Fruit fly (Drosophila melanogaster) whole organism, adult: ENCODE data around the gene Ggamma30A.
A peak's percentile ranks its signal among the peaks of the same experiment; 100 is the strongest.

Source experiments
- CG11617 ChIP-seq: fragments of 200-800 bp; sonication (Bioruptor generic); optimal IDR thresholded peaks from 2 replicates; lab custom pipeline; 2017; ENCODE audit warnings: mild to moderate bottlenecking, missing biosample characterization, missing genetic modification reagents, missing genetic modification characterization
- CG12768 ChIP-seq: fragments of 200-800 bp; sonication (Bioruptor generic); optimal IDR thresholded peaks from 2 replicates; lab custom pipeline; 2017; ENCODE audit warnings: missing biosample characterization, missing genetic modification characterization, mild to moderate bottlenecking, moderate library complexity, missing genetic modification reagents
- CG14711 ChIP-seq: fragments of 200-800 bp; sonication (Bioruptor generic); optimal IDR thresholded peaks from 2 replicates; lab custom pipeline; 2018; ENCODE audit warnings: missing biosample characterization, mild to moderate bottlenecking, missing genetic modification characterization, moderate library complexity
- CG1620 ChIP-seq: fragments of 200-800 bp; sonication (Bioruptor generic); optimal IDR thresholded peaks from 2 replicates; lab custom pipeline; 2016; ENCODE audit warnings: missing biosample characterization, missing genetic modification characterization
- CG5204 ChIP-seq: fragments of 200-800 bp; sonication (Bioruptor generic); optimal IDR thresholded peaks from 2 replicates; lab custom pipeline; 2016; ENCODE audit warnings: missing biosample characterization, missing genetic modification characterization
- CG7045 ChIP-seq: fragments of 200-800 bp; sonication (Bioruptor generic); optimal IDR thresholded peaks from 2 replicates; lab custom pipeline; 2017; ENCODE audit warnings: missing biosample characterization, mild to moderate bottlenecking, missing genetic modification characterization
- CG7101 ChIP-seq: fragments of 200-800 bp; sonication (Bioruptor generic); optimal IDR thresholded peaks from 2 replicates; lab custom pipeline; 2018; ENCODE audit warnings: missing biosample characterization, mild to moderate bottlenecking, missing genetic modification characterization, moderate library complexity
- Clk ChIP-seq: fragments of 200-800 bp; sonication (Bioruptor generic); optimal IDR thresholded peaks from 2 replicates; lab custom pipeline; 2017; ENCODE audit warnings: missing biosample characterization, missing genetic modification characterization
- Crg-1 ChIP-seq: fragments of 200-800 bp; sonication (Bioruptor generic); optimal IDR thresholded peaks from 2 replicates; lab custom pipeline; 2016; ENCODE audit warnings: missing biosample characterization, missing genetic modification characterization
- Hr96 ChIP-seq: fragments of 200-800 bp; sonication (Bioruptor generic); optimal IDR thresholded peaks from 2 replicates; lab custom pipeline; 2016; ENCODE audit warnings: missing biosample characterization, missing genetic modification characterization
- Mnt ChIP-seq: fragments of 200-800 bp; sonication (Bioruptor generic); optimal IDR thresholded peaks from 2 replicates; lab custom pipeline; 2016; ENCODE audit warnings: missing biosample characterization, mild to moderate bottlenecking, missing genetic modification characterization
- bab1 ChIP-seq: fragments of 200-800 bp; sonication (Bioruptor generic); optimal IDR thresholded peaks from 3 replicates; lab custom pipeline; 2019; ENCODE audit warnings: missing biosample characterization, mild to moderate bottlenecking, missing genetic modification characterization, moderate library complexity
- cic ChIP-seq: fragments of 200-800 bp; sonication (Bioruptor generic); optimal IDR thresholded peaks from 2 replicates; lab custom pipeline; 2017; ENCODE audit warnings: missing biosample characterization, mild to moderate bottlenecking, missing genetic modification characterization, moderate library complexity
- cnc ChIP-seq, 2 experiments: fragments of >200 bp; optimal IDR thresholded peaks; 2 replicates each; lab custom pipeline; 2017
- kay ChIP-seq: fragments of 200-800 bp; sonication (Bioruptor generic); peaks from one replicate; lab custom pipeline; 2016; ENCODE audit warnings: missing biosample characterization, missing genetic modification characterization, borderline replicate concordance
- ovo ChIP-seq: fragments of 200-800 bp; sonication (Bioruptor generic); optimal IDR thresholded peaks from 2 replicates; lab custom pipeline; 2016; ENCODE audit warnings: missing biosample characterization, missing genetic modification characterization
- pad ChIP-seq: fragments of 200-800 bp; sonication (Bioruptor generic); optimal IDR thresholded peaks from 3 replicates; lab custom pipeline; 2017; ENCODE audit warnings: missing biosample characterization, missing genetic modification characterization, mild to moderate bottlenecking, moderate library complexity, missing genetic modification reagents
- tj ChIP-seq: fragments of 200-800 bp; sonication (Bioruptor generic); optimal IDR thresholded peaks from 3 replicates; lab custom pipeline; 2017; ENCODE audit warnings: missing biosample characterization, mild to moderate bottlenecking, missing genetic modification characterization, moderate library complexity
- toe ChIP-seq: fragments of 200-800 bp; sonication (Bioruptor generic); optimal IDR thresholded peaks from 2 replicates; lab custom pipeline; 2016; ENCODE audit warnings: missing biosample characterization, missing genetic modification characterization

The Ggamma30A gene

DNA sequence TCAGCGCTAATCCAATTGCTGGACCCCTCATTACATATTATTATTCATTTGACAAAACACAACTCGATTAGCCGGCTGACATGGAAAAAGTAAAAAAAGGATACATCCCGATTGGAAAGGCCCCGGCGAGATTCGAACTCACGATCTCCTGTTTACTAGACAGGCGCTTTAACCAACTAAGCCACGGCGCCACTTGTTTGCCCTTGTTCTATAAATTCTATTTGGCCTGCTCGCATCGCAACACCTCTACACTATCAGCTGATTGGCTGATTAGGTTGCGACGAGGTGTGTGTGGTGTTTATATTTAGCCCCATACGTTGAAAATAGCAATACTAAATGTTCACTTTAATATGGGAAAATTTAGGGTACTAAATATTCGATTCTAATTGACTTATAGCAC, 20.0 kb upstream of the Ggamma30A start:
- TF ChIP-seq pad (no peak), tj (GFP tag; lab: Kevin White, UChicago) (no peak), cnc (optimal IDR thresholded peaks at IDR 0.05; lab: Kevin White, UChicago) (no peak), Hr96 (GFP tag; lab: Kevin White, UChicago) (no peak), ovo (GFP tag; lab: Kevin White, UChicago) (no peak), kay (GFP tag; lab: Kevin White, UChicago) (no peak)

DNA sequence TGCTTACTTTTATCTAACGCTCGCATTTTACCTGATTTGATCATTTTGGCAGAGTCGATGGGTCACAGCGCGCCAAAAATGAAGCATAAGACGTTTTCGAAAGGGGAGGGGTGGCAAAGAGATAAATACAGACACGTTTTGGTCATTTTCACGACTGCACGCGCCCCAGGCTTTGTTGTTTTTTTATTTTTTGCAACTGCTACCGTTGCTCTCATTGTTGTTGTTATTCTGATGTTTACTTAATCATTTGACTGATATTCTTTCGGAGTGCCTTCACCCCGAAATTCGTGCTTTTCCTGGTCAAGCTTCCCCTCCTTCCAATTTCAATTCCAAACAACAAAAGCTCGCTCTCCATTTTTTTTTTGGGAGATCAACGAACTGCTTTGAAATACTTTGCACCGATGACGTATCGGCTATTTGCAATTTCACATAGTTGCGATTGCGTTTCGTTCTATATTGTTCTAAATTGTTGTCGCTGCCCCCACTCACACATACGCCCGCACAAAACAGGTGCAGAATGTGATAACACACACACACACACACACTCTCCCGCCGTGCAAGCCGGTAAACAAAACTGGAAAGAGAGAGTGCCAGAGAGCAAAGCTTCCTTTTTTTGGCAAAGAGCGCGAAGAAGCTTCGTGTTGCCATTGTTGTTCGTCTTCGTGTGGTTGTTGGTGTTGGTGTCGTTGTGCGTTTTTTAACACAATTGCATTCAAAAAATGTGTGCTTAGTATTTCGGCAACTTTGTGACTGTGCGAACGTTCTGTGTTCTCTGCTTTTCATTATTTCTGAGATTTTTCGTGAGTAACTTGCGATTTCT, 18.9 kb upstream of the Ggamma30A start:
- TF ChIP-seq cnc (optimal IDR thresholded peaks at IDR 0.05; lab: Kevin White, UChicago) (no peak), Hr96 (GFP tag; lab: Kevin White, UChicago) (no peak), kay (GFP tag; lab: Kevin White, UChicago) (no peak), cic (GFP tag; lab: Kevin White, UChicago) (peak; percentile 38), Clk (no peak), Mnt (peak; percentile 21), bab1 (no peak), pad (peak; percentile 84)

DNA sequence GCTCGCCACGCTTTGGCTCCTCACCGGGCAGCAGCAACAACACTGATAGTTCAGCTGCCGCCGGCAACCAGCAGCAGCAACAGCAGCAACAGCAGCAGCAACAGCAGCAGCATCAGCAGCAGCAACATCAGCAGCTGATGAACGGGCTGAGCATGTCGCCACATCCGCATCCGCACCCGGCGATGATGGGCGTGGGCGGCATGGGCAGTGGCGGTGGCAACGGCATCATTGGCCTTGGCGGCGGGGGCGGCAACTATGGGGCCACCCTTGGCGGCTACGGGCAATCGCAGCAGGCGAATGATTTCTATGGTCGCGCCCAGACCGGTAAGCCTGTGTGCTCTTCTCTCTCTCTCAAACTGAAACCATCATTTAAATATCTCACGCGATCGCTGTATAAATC, 12.1 kb upstream of the Ggamma30A start:
- TF ChIP-seq ovo (GFP tag; lab: Kevin White, UChicago) = no peak
- TF ChIP-seq CG7101 (tag; lab: Kevin White, UChicago) = no peak
- TF ChIP-seq kay (GFP tag; lab: Kevin White, UChicago) = no peak
- no peak for TF ChIP-seq CG11617 (GFP tag; lab: Kevin White, UChicago)
- no peak for TF ChIP-seq Hr96 (GFP tag; lab: Kevin White, UChicago)
- TF ChIP-seq toe (GFP tag; lab: Kevin White, UChicago) = no peak

DNA sequence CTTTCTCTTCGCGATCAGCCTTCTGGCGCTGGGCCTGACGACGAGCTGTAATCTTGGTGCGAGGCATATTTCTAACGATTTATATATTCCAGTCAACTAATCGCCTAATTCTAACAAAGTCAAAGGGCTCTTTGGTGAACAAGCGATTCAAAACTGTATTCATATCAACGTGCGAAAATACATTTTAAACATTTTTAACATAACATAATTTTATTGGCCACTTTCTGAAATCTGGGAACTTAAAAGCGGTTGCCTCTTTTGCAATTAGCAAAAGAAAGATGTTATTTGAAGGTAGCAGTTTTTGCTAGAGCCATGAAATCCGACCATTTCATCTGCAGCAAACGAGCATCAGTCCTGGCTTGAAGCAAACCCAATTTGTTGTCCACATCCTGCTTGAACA, 5.4 kb upstream of the Ggamma30A start, which contains the start of gene aust:
TSS of gene aust (minus strand) at position 101 of the 400 bp plus-strand sequence.
- no peak for TF ChIP-seq ovo (GFP tag; lab: Kevin White, UChicago)
- TF ChIP-seq CG14711 (tag; lab: Kevin White, UChicago) = no peak
- no peak for TF ChIP-seq Clk
- no peak for TF ChIP-seq Mnt
- no peak for TF ChIP-seq toe (GFP tag; lab: Kevin White, UChicago)
- TF ChIP-seq cic (GFP tag; lab: Kevin White, UChicago) = no peak
- TF ChIP-seq kay (GFP tag; lab: Kevin White, UChicago) = no peak
- TF ChIP-seq CG12768 = no peak
- no peak for TF ChIP-seq bab1
- no peak for TF ChIP-seq cnc (optimal IDR thresholded peaks at IDR 0.05; lab: Kevin White, UChicago)
- TF ChIP-seq Crg-1 (GFP tag; lab: Kevin White, UChicago) = no peak
- no peak for TF ChIP-seq CG11617 (GFP tag; lab: Kevin White, UChicago)
- no peak for TF ChIP-seq CG7101 (tag; lab: Kevin White, UChicago)
- TF ChIP-seq CG1620 (GFP tag; lab: Kevin White, UChicago) = no peak

DNA sequence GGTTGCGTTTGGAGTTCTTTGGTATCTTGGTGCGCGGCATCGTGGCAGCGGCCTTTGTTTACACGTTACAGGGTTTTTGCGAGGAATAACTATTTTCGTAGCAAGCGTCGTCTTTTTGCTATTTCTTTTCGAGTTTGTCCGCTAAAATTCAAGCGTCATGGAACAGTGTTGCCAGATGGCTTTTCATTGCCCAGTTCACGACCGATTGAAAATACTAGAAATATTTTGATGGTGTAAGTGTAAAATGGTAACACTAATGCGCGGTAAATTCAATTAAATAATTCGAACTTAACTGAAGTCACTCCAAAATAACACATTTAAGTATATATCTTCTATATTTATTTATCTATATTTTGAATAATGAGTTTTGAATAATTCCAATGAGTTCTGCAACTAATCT, 3.4 kb upstream of the Ggamma30A start, which contains the start of gene borr:
TSS of gene borr (minus strand) at position 172 of the 400 bp plus-strand sequence.
- TF ChIP-seq CG7045 (no peak), CG12768 (no peak), kay (GFP tag; lab: Kevin White, UChicago) (peak; percentile 33), CG1620 (GFP tag; lab: Kevin White, UChicago) (no peak)

DNA sequence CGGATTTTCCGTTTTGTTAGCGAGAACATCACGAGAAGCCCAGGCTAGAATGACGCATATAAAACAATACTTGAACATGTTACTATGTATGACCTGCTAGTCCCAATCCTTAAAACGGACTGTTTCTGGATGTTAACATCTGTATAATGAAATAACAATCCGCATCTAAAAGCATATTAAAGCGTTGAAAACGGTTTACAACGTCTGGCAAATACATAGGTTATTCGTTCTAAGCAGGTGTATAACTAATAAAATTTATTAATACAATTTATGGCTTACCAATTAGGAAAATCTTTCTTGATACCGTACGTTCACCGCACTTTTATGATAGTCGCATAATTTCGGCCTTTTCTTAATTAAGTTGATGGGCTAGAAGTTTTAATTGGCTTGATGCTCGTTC, 1.6 kb upstream of the Ggamma30A start, which contains the start of gene lectin-30A:
TSS of gene lectin-30A (minus strand) at position 101 of the 400 bp plus-strand sequence.
- no peak for TF ChIP-seq CG7101 (tag; lab: Kevin White, UChicago)
- no peak for TF ChIP-seq kay (GFP tag; lab: Kevin White, UChicago)
- TF ChIP-seq cnc (optimal IDR thresholded peaks at IDR 0.05; lab: Kevin White, UChicago) = no peak
- TF ChIP-seq cic (GFP tag; lab: Kevin White, UChicago) = no peak
- no peak for TF ChIP-seq CG12768
- no peak for TF ChIP-seq CG1620 (GFP tag; lab: Kevin White, UChicago)

DNA sequence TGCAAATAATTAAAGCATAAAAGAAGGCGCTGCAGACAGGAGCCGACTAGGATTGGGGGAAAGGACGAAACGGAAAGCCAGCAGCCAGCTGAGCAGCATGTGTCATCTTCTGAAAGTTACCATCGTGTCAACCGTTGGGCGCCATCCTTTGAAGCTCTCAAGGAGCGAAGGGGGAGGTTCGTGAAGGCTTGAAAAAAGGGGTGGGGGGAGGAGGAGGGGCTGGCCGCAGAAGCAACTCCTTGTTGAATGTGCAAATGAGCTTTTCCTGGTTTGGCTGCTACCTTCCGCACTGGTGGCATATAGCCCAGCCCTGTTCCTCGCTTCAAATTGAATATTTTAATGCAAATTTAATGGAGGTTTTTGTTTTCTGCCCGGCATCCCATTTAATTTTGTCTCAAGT, 9.7 kb downstream of the Ggamma30A start:
- TF ChIP-seq CG5204 (GFP tag; lab: Kevin White, UChicago) = no peak
- no peak for TF ChIP-seq kay (GFP tag; lab: Kevin White, UChicago)
- no peak for TF ChIP-seq CG1620 (GFP tag; lab: Kevin White, UChicago)
- TF ChIP-seq pad = no peak
- no peak for TF ChIP-seq CG7101 (tag; lab: Kevin White, UChicago)
- TF ChIP-seq CG7045 = no peak
- no peak for TF ChIP-seq Clk

DNA sequence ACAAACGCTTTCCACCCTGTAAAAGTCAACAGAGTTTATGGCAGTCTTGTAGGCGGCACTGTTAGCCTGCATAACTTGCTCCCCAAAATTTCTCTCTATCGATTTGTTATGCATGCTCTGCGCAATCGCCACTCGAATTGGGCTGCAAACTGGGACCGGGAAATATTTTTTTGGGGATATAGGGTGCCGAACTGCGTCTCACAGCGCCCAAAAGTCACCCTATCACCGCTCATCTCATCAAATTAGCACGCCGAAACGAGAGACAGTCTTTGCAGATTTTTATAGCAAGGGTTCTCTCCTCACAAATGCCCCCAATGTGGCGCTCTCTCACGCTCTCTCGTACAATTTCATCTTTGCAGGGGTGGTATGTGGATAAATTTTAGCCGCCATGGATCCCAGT, 15.7 kb downstream of the Ggamma30A start:
- TF ChIP-seq Crg-1 (GFP tag; lab: Kevin White, UChicago) (no peak), cnc (optimal IDR thresholded peaks at IDR 0.05; lab: Kevin White, UChicago) (no peak), cic (GFP tag; lab: Kevin White, UChicago) (no peak), bab1 (no peak), Hr96 (GFP tag; lab: Kevin White, UChicago) (no peak), CG5204 (GFP tag; lab: Kevin White, UChicago) (no peak), CG7101 (tag; lab: Kevin White, UChicago) (no peak), CG7045 (no peak), kay (GFP tag; lab: Kevin White, UChicago) (no peak), CG1620 (GFP tag; lab: Kevin White, UChicago) (no peak), CG11617 (GFP tag; lab: Kevin White, UChicago) (no peak), CG12768 (no peak), CG14711 (tag; lab: Kevin White, UChicago) (no peak), ovo (GFP tag; lab: Kevin White, UChicago) (no peak)
